Worm (Caenorhabditis elegans): ENCODE measurements around the gene C44B9.3.

ce11 chrIII:10895817-10896413 is 15.9 kb upstream of the C44B9.3 start, which contains the start of gene com-1:
- TF ChIP-seq flt-1 (GFP tag; IDR thresholded peaks at IDR 0.05) (no peak), ets-7 (tag; optimal IDR thresholded peaks at IDR 0.05) (no peak), B0310.2 (tag; optimal IDR thresholded peaks at IDR 0.05) (no peak), sea-1 (GFP tag; conservative IDR thresholded peaks at IDR 0.05) (no peak), ceh-36 (tag; optimal IDR thresholded peaks at IDR 0.05) (no peak), ama-1 (optimal IDR thresholded peaks at IDR 0.05) (no peak), hmbx-1 (tag; optimal IDR thresholded peaks at IDR 0.05) (no peak), tra-4 (tag; optimal IDR thresholded peaks at IDR 0.05) (no peak), pes-1 (GFP tag; IDR thresholded peaks at IDR 0.05) (no peak), tbx-37 (GFP tag; conservative IDR thresholded peaks at IDR 0.05) (no peak), aly-1 (tag; optimal IDR thresholded peaks at IDR 0.05) (no peak), tbx-11 (GFP tag; IDR thresholded peaks at IDR 0.05) (no peak), F13C5.2 (tag; optimal IDR thresholded peaks at IDR 0.05) (no peak)

All from whole organism, early embryonic.